Fruit fly (Drosophila melanogaster) whole organism, embryonic: Measurements from ENCODE around the gene fd96Cb.

Source experiments
- Ada2b ChIP-seq: fragments of 200-800 bp; sonication (Bioruptor generic); IDR thresholded peaks from 2 replicates; pipeline ENCODE4 v1.3.6; 2022; ENCODE audit warnings: missing biosample characterization, missing genetic modification characterization
- CG10267 ChIP-seq: fragments of 200-800 bp; sonication (Bioruptor generic); optimal IDR thresholded peaks from 2 replicates; lab custom pipeline; 2018; ENCODE audit warnings: missing biosample characterization, mild to moderate bottlenecking, missing genetic modification characterization, moderate library complexity
- CG10366 ChIP-seq: fragments of 200-800 bp; sonication (Bioruptor generic); IDR thresholded peaks from 2 replicates; pipeline ENCODE4 v1.3.6; 2022; ENCODE audit warnings: missing biosample characterization, missing genetic modification characterization
- CG10431 ChIP-seq: fragments of 200-800 bp; sonication (Bioruptor generic); optimal IDR thresholded peaks from 3 replicates; lab custom pipeline; 2018; ENCODE audit warnings: missing biosample characterization, mild to moderate bottlenecking, missing genetic modification characterization
- CG13296 ChIP-seq: fragments of 200-800 bp; sonication (Bioruptor generic); optimal IDR thresholded peaks from 3 replicates; lab custom pipeline; 2018; ENCODE audit warnings: missing biosample characterization, mild to moderate bottlenecking, missing genetic modification characterization
- CG13424 ChIP-seq: fragments of 200-800 bp; sonication (Bioruptor generic); optimal IDR thresholded peaks from 2 replicates; lab custom pipeline; 2019; ENCODE audit warnings: missing biosample characterization, mild to moderate bottlenecking, missing genetic modification characterization, moderate library complexity
- CG1602 ChIP-seq: fragments of 200-800 bp; sonication (Bioruptor generic); optimal IDR thresholded peaks from 3 replicates; lab custom pipeline; 2016; ENCODE audit warnings: missing biosample characterization, missing genetic modification characterization
- CG17385 ChIP-seq: fragments of 200-800 bp; sonication (Bioruptor generic); optimal IDR thresholded peaks from 3 replicates; lab custom pipeline; 2018; ENCODE audit warnings: missing biosample characterization, mild to moderate bottlenecking, missing genetic modification characterization
- CG2129 ChIP-seq: fragments of 200-800 bp; sonication (Bioruptor generic); IDR thresholded peaks from 2 replicates; pipeline ENCODE4 v1.3.6; 2022; ENCODE audit warnings: missing biosample characterization, missing genetic modification characterization; ENCODE audit not compliant: partially characterized antibody
- CG3065 ChIP-seq: fragments of 200-800 bp; sonication (Bioruptor generic); optimal IDR thresholded peaks from 2 replicates; lab custom pipeline; 2016; ENCODE audit warnings: missing biosample characterization, missing genetic modification characterization
- CG3281 ChIP-seq: fragments of 200-800 bp; sonication (Bioruptor generic); optimal IDR thresholded peaks from 3 replicates; lab custom pipeline; 2017; ENCODE audit warnings: missing biosample characterization, mild to moderate bottlenecking, missing genetic modification characterization
- CG3995 ChIP-seq: fragments of 200-800 bp; sonication (Bioruptor generic); optimal IDR thresholded peaks from 3 replicates; lab custom pipeline; 2016; ENCODE audit warnings: missing biosample characterization, missing genetic modification characterization
- CG4424 ChIP-seq: fragments of 200-800 bp; sonication (Bioruptor generic); optimal IDR thresholded peaks from 3 replicates; lab custom pipeline; 2016; ENCODE audit warnings: missing biosample characterization, missing genetic modification characterization
- CG7271 ChIP-seq: fragments of 200-800 bp; sonication (Bioruptor generic); optimal IDR thresholded peaks from 2 replicates; lab custom pipeline; 2018; ENCODE audit warnings: missing biosample characterization, mild to moderate bottlenecking, missing genetic modification characterization, moderate library complexity
- CG8944 ChIP-seq: fragments of 200-800 bp; sonication (Bioruptor generic); optimal IDR thresholded peaks from 3 replicates; lab custom pipeline; 2016; ENCODE audit warnings: missing biosample characterization, missing genetic modification characterization
- Dbx ChIP-seq: fragments of 200-800 bp; sonication (Bioruptor generic); IDR thresholded peaks from 3 replicates; pipeline ENCODE4 v1.3.6; 2022; ENCODE audit warnings: missing biosample characterization, missing genetic modification characterization
- Eip74EF ChIP-seq, 2 experiments: fragments of 200-800 bp in 1 of 2; fragments of >200 bp in 1 of 2; sonication (Bioruptor generic) in 1 of 2; optimal IDR thresholded peaks; 2 replicates each; lab custom pipeline; 2017 to 2019; ENCODE audit warnings: missing biosample characterization in 2 of 2, missing genetic modification characterization in 2 of 2, mild to moderate bottlenecking in 1 of 2, moderate library complexity in 1 of 2
- Ets65A ChIP-seq: fragments of 200-800 bp; sonication (Bioruptor generic); peaks from one replicate; lab custom pipeline; 2016; ENCODE audit warnings: missing biosample characterization, missing genetic modification characterization
- Fer3 ChIP-seq: fragments of 200-800 bp; sonication (Bioruptor generic); optimal IDR thresholded peaks from 2 replicates; lab custom pipeline; 2018; ENCODE audit warnings: missing biosample characterization, mild to moderate bottlenecking, missing genetic modification characterization, moderate library complexity
- Gug ChIP-seq: fragments of 200-800 bp; sonication (Bioruptor generic); IDR thresholded peaks from 4 replicates; pipeline ENCODE4 v1.3.6; 2022; ENCODE audit warnings: missing biosample characterization, missing genetic modification characterization
- MBD-R2 ChIP-seq: fragments of 200-800 bp; sonication (Bioruptor generic); IDR thresholded peaks from 2 replicates; pipeline ENCODE4 v1.3.6; 2022; ENCODE audit warnings: missing biosample characterization, missing genetic modification characterization
- NFAT ChIP-seq: fragments of 200-800 bp; sonication (Bioruptor generic); IDR thresholded peaks from 2 replicates; pipeline ENCODE4 v1.3.6; 2022; ENCODE audit warnings: missing biosample characterization, missing genetic modification characterization
- Nf-YC ChIP-seq: fragments of 200-800 bp; optimal IDR thresholded peaks from 3 replicates; lab custom pipeline; 2019; ENCODE audit warnings: missing biosample characterization, mild to moderate bottlenecking, missing genetic modification characterization, moderate library complexity
- Optix ChIP-seq: fragments of 200-800 bp; sonication (Bioruptor generic); IDR thresholded peaks from 3 replicates; pipeline ENCODE4 v1.3.6; 2022; ENCODE audit warnings: missing biosample characterization, missing genetic modification characterization
- PHDP ChIP-seq: fragments of 200-800 bp; sonication (Bioruptor generic); optimal IDR thresholded peaks from 3 replicates; lab custom pipeline; 2018; ENCODE audit warnings: missing biosample characterization, mild to moderate bottlenecking, missing genetic modification characterization, moderate library complexity
- Rfx ChIP-seq: fragments of 200-800 bp; sonication (Bioruptor generic); IDR thresholded peaks from 2 replicates; pipeline ENCODE4 v1.3.6; 2022; ENCODE audit warnings: missing biosample characterization, missing genetic modification characterization
- Side ChIP-seq: fragments of 200-800 bp; sonication (Bioruptor generic); optimal IDR thresholded peaks from 2 replicates; lab custom pipeline; 2016; ENCODE audit warnings: missing biosample characterization, missing genetic modification characterization
- Sin3A ChIP-seq: fragments of >200 bp; optimal IDR thresholded peaks from 2 replicates; lab custom pipeline; 2018
- Sry-δ ChIP-seq: fragments of 200-800 bp; sonication (Bioruptor generic); optimal IDR thresholded peaks from 2 replicates; lab custom pipeline; 2016; ENCODE audit warnings: missing biosample characterization, missing genetic modification characterization
- Xbp1 ChIP-seq: fragments of 200-800 bp; sonication (Bioruptor generic); optimal IDR thresholded peaks from 3 replicates; lab custom pipeline; 2016; ENCODE audit warnings: missing biosample characterization, mild to moderate bottlenecking, missing genetic modification characterization
- Xrp1 ChIP-seq: fragments of 200-800 bp; sonication (Bioruptor generic); IDR thresholded peaks from 2 replicates; pipeline ENCODE4 v1.3.6; 2022; ENCODE audit warnings: missing biosample characterization, missing genetic modification characterization
- bowl ChIP-seq: fragments of 200-800 bp; sonication (Bioruptor generic); IDR thresholded peaks from 2 replicates; pipeline ENCODE4 v1.3.6; 2022; ENCODE audit warnings: missing biosample characterization, missing genetic modification characterization
- chinmo ChIP-seq: fragments of 200-800 bp; sonication (Bioruptor generic); IDR thresholded peaks from 4 replicates; pipeline ENCODE4 v1.3.6; 2022; ENCODE audit warnings: missing biosample characterization, missing genetic modification characterization; ENCODE audit not compliant: partially characterized antibody
- emc ChIP-seq: fragments of 200-800 bp; sonication (Bioruptor generic); optimal IDR thresholded peaks from 2 replicates; lab custom pipeline; 2016; ENCODE audit warnings: missing biosample characterization, missing genetic modification characterization
- ewg ChIP-seq: fragments of 200-800 bp; sonication (Bioruptor generic); optimal IDR thresholded peaks from 3 replicates; lab custom pipeline; 2017; ENCODE audit warnings: mild to moderate bottlenecking, missing biosample characterization, missing genetic modification reagents, missing genetic modification characterization
- fd96Cb ChIP-seq: fragments of 200-800 bp; sonication (Bioruptor generic); optimal IDR thresholded peaks from 2 replicates; lab custom pipeline; 2018; ENCODE audit warnings: missing biosample characterization, mild to moderate bottlenecking, missing genetic modification characterization, moderate library complexity
- fu2 ChIP-seq: fragments of 200-800 bp; sonication (Bioruptor generic); optimal IDR thresholded peaks from 2 replicates; lab custom pipeline; 2016; ENCODE audit warnings: missing biosample characterization, missing genetic modification characterization
- grau ChIP-seq: fragments of 200-800 bp; optimal IDR thresholded peaks from 3 replicates; lab custom pipeline; 2019; ENCODE audit warnings: missing biosample characterization, mild to moderate bottlenecking, missing genetic modification characterization, moderate library complexity
- grn ChIP-seq: fragments of 200-800 bp; sonication (Bioruptor generic); optimal IDR thresholded peaks from 3 replicates; lab custom pipeline; 2017; ENCODE audit warnings: missing biosample characterization, missing genetic modification characterization
- h ChIP-seq: fragments of >200 bp; optimal IDR thresholded peaks from 2 replicates; lab custom pipeline; 2017
- hkb ChIP-seq, 2 experiments: fragments of 200-800 bp in 1 of 2; fragments of >200 bp in 1 of 2; sonication (Bioruptor generic) in 1 of 2; IDR thresholded peaks in 1 of 2; optimal IDR thresholded peaks in 1 of 2; 2 replicates each; pipeline versions ENCODE4 v1.3.6 to Lab custom; 2017 to 2022; ENCODE audit warnings: missing biosample characterization in 1 of 2, missing genetic modification characterization in 1 of 2
- hth ChIP-seq: fragments of >200 bp; optimal IDR thresholded peaks from 2 replicates; lab custom pipeline; 2017; ENCODE audit warnings: inconsistent platforms
- lov ChIP-seq, 2 experiments: fragments of 200-800 bp in 1 of 2; fragments of >200 bp in 1 of 2; sonication (Bioruptor generic) in 1 of 2; IDR thresholded peaks in 1 of 2; optimal IDR thresholded peaks in 1 of 2; 2 replicates in 1 of 2; 3 replicates in 1 of 2; pipeline versions ENCODE4 v1.3.6 to Lab custom; 2017 to 2022; ENCODE audit warnings: missing biosample characterization in 1 of 2, missing genetic modification characterization in 1 of 2
- mam ChIP-seq: fragments of 200-800 bp; sonication (Bioruptor generic); optimal IDR thresholded peaks from 3 replicates; lab custom pipeline; 2016; ENCODE audit warnings: missing biosample characterization, missing genetic modification characterization
- nau ChIP-seq: fragments of 200-800 bp; sonication (Bioruptor generic); optimal IDR thresholded peaks from 3 replicates; lab custom pipeline; 2017; ENCODE audit warnings: missing biosample characterization, mild to moderate bottlenecking, missing genetic modification characterization, missing genetic modification reagents
- sd ChIP-seq: fragments of 200-800 bp; sonication (Bioruptor generic); optimal IDR thresholded peaks from 3 replicates; lab custom pipeline; 2018; ENCODE audit warnings: missing biosample characterization, mild to moderate bottlenecking, missing genetic modification characterization, moderate library complexity
- sens-2 ChIP-seq: fragments of 200-800 bp; sonication (Bioruptor generic); IDR thresholded peaks from 2 replicates; pipeline ENCODE4 v1.3.6; 2022; ENCODE audit warnings: missing biosample characterization, missing genetic modification characterization
- toy ChIP-seq: fragments of 200-800 bp; sonication (Bioruptor generic); IDR thresholded peaks from 2 replicates; pipeline ENCODE4 v1.3.6; 2022; ENCODE audit warnings: missing biosample characterization, missing genetic modification characterization
- wdn ChIP-seq: fragments of 200-800 bp; sonication (Bioruptor generic); IDR thresholded peaks from 2 replicates; pipeline ENCODE4 v1.3.6; 2022; ENCODE audit warnings: missing biosample characterization, missing genetic modification characterization
- zen ChIP-seq: fragments of 200-800 bp; sonication (Bioruptor generic); optimal IDR thresholded peaks from 3 replicates; lab custom pipeline; 2018; ENCODE audit warnings: missing biosample characterization, mild to moderate bottlenecking, missing genetic modification characterization, moderate library complexity

Gene fd96Cb

dm6 chr3R:25064907-25065841 lies 29.6 kb upstream of the fd96Cb start, which contains the start of the genes veli and PQBP1 (continued):
- TF ChIP-seq mam (GFP tag; lab: Kevin White, UChicago) (no peak), Xbp1 (GFP tag; lab: Kevin White, UChicago) (no peak), Gug (GFP tag; lab: Robert Waterston, UW) (no peak), Eip74EF (GFP tag; optimal IDR thresholded peaks at IDR 0.05; lab: Kevin White, UChicago) (no peak), CG10431 (GFP tag; lab: Kevin White, UChicago) (no peak), CG2129 (no peak), chinmo (GFP tag; lab: Robert Waterston, UW) (no peak), Ada2b (GFP tag; lab: Robert Waterston, UW) (no peak), h (lab: Kevin White, UChicago) (no peak), sens-2 (GFP tag; lab: Robert Waterston, UW) (no peak), Sry-δ (GFP tag; lab: Kevin White, UChicago) (no peak), Fer3 (tag; lab: Kevin White, UChicago) (no peak), CG1602 (GFP tag; lab: Kevin White, UChicago) (no peak), grn (no peak), Rfx (GFP tag; lab: Robert Waterston, UW) (no peak), zen (tag; lab: Kevin White, UChicago) (no peak), CG3995 (GFP tag; lab: Kevin White, UChicago) (no peak), CG10267 (tag; lab: Kevin White, UChicago) (peak; percentile 42), ewg (GFP tag; lab: Kevin White, UChicago) (no peak), CG4424 (no peak), CG3281 (no peak), MBD-R2 (GFP tag; lab: Robert Waterston, UW) (peak; percentile 41), Side (GFP tag; lab: Kevin White, UChicago) (no peak), toy (GFP tag; lab: Robert Waterston, UW) (no peak), CG17385 (GFP tag; lab: Kevin White, UChicago) (no peak), Optix (GFP tag; lab: Robert Waterston, UW) (no peak), CG8944 (no peak), Xrp1 (GFP tag; lab: Robert Waterston, UW) (no peak), fd96Cb (tag; lab: Kevin White, UChicago) (no peak), hkb (optimal IDR thresholded peaks at IDR 0.05; lab: Kevin White, UChicago) (no peak), hkb (GFP tag; IDR thresholded peaks at IDR 0.05; lab: Robert Waterston, UW) (no peak), Ets65A (no peak), emc (GFP tag; lab: Kevin White, UChicago) (no peak), PHDP (tag; lab: Kevin White, UChicago) (peak; percentile 37), Dbx (GFP tag; lab: Robert Waterston, UW) (no peak), lov (optimal IDR thresholded peaks at IDR 0.05; lab: Kevin White, UChicago) (no peak), lov (GFP tag; IDR thresholded peaks at IDR 0.05; lab: Robert Waterston, UW) (no peak), CG10366 (GFP tag; lab: Robert Waterston, UW) (no peak), hth (lab: Kevin White, UChicago) (no peak), NFAT (no peak), CG3065 (GFP tag; lab: Kevin White, UChicago) (no peak), CG13424 (tag; lab: Kevin White, UChicago) (no peak), Nf-YC (no peak), bowl (GFP tag; lab: Robert Waterston, UW) (no peak), CG13296 (GFP tag; lab: Kevin White, UChicago) (no peak), fu2 (no peak), sd (tag; lab: Kevin White, UChicago) (no peak), CG7271 (tag; lab: Kevin White, UChicago) (no peak), Sin3A (no peak), grau (tag; lab: Kevin White, UChicago) (no peak), wdn (GFP tag; lab: Robert Waterston, UW) (no peak), nau (GFP tag; lab: Kevin White, UChicago) (no peak)
